Fruit fly (Drosophila melanogaster): ENCODE results near the gene Sfp96F.

The Sfp96F gene

dm6 chr3R:25855594-25856305 is 25.7 kb upstream of the Sfp96F start, which contains the start of gene CG5890:
CG5890 (plus strand) TSS chr3R:25856154.
- 0 out of 3 replicates have a peak, but pooled peaks have one; percentile 18 for TF ChIP-seq dysf (GFP tag; IDR thresholded peaks at IDR 0.05)
- TF ChIP-seq Bteb2 (GFP tag; optimal IDR thresholded peaks at IDR 0.05): no peak
- no peak for TF ChIP-seq D19A (tag; optimal IDR thresholded peaks at IDR 0.05)
- peak; percentile 1 for TF ChIP-seq CG1233 (GFP tag; optimal IDR thresholded peaks at IDR 0.05)
- TF ChIP-seq ind (GFP tag; optimal IDR thresholded peaks at IDR 0.05): peak; percentile 17
- peak; percentile 62 for TF ChIP-seq Hmr (GFP tag; optimal IDR thresholded peaks at IDR 0.05)
- TF ChIP-seq dmrt99B (tag; optimal IDR thresholded peaks at IDR 0.05): peak; percentile 48
- no peak for TF ChIP-seq CG6854 (GFP tag; optimal IDR thresholded peaks at IDR 0.05)
- TF ChIP-seq tap (tag; optimal IDR thresholded peaks at IDR 0.05): no peak
- no peak for TF ChIP-seq CG17359 (tag; optimal IDR thresholded peaks at IDR 0.05)
- TF ChIP-seq gem (tag; optimal IDR thresholded peaks at IDR 0.05): peak; percentile 48
- peak; percentile 8 for TF ChIP-seq CG4328 (GFP tag; optimal IDR thresholded peaks at IDR 0.05)
- TF ChIP-seq CG11504 (tag; optimal IDR thresholded peaks at IDR 0.05): peak; percentile 55
- no peak for TF ChIP-seq CG3407 (GFP tag; optimal IDR thresholded peaks at IDR 0.05)
- TF ChIP-seq CG7556 (GFP tag; optimal IDR thresholded peaks at IDR 0.05): peak; percentile 50
- peak; percentile 36 for TF ChIP-seq CG6813 (GFP tag; optimal IDR thresholded peaks at IDR 0.05)
- TF ChIP-seq ewg (GFP tag; optimal IDR thresholded peaks at IDR 0.05): peak; percentile 18
- TF ChIP-seq CG12391 (tag; optimal IDR thresholded peaks at IDR 0.05): no peak
- no peak for TF ChIP-seq tin (GFP tag; optimal IDR thresholded peaks at IDR 0.05)
- TF ChIP-seq jumu (GFP tag; optimal IDR thresholded peaks at IDR 0.05): no peak
- peak; percentile 71 for TF ChIP-seq CG3281 (GFP tag; optimal IDR thresholded peaks at IDR 0.05)
- no peak for TF ChIP-seq MBD-R2 (GFP tag; IDR thresholded peaks at IDR 0.05)
- no peak for TF ChIP-seq nerfin-1 (tag; optimal IDR thresholded peaks at IDR 0.05)
- no peak for TF ChIP-seq az2 (GFP tag; optimal IDR thresholded peaks at IDR 0.05)
- peak; percentile 24 for TF ChIP-seq CG13424 (tag; optimal IDR thresholded peaks at IDR 0.05)
- TF ChIP-seq cwo (GFP tag; optimal IDR thresholded peaks at IDR 0.05): peak; percentile 48
- no peak for TF ChIP-seq lmd (GFP tag; IDR thresholded peaks at IDR 0.05)
- peak; percentile 7 for TF ChIP-seq CG12659 (GFP tag; optimal IDR thresholded peaks at IDR 0.05)
- peak; percentile 30 for TF ChIP-seq NfI (GFP tag; optimal IDR thresholded peaks at IDR 0.05)
- no peak for TF ChIP-seq Spps (tag; optimal IDR thresholded peaks at IDR 0.05)
- TF ChIP-seq chif (GFP tag; optimal IDR thresholded peaks at IDR 0.05): no peak
- peak; percentile 3 for TF ChIP-seq CG9437 (GFP tag; optimal IDR thresholded peaks at IDR 0.05)
- no peak for TF ChIP-seq D19B (GFP tag; optimal IDR thresholded peaks at IDR 0.05)
- TF ChIP-seq jing (GFP tag; optimal IDR thresholded peaks at IDR 0.05): no peak
- no peak for TF ChIP-seq HmgD (GFP tag; optimal IDR thresholded peaks at IDR 0.05)
- TF ChIP-seq Gug (GFP tag; IDR thresholded peaks at IDR 0.05): no peak
- TF ChIP-seq CG2678 (tag; optimal IDR thresholded peaks at IDR 0.05): peak; percentile 72
- TF ChIP-seq CG12744 (GFP tag; optimal IDR thresholded peaks at IDR 0.05): no peak
- TF ChIP-seq Xbp1 (GFP tag; optimal IDR thresholded peaks at IDR 0.05): no peak
- TF ChIP-seq Lpt (GFP tag; optimal IDR thresholded peaks at IDR 0.05): no peak
- TF ChIP-seq slou (GFP tag; optimal IDR thresholded peaks at IDR 0.05): no peak
- no peak for TF ChIP-seq hkb (optimal IDR thresholded peaks at IDR 0.05)
- no peak for TF ChIP-seq hkb (GFP tag; IDR thresholded peaks at IDR 0.05)
- no peak for TF ChIP-seq CG6175 (GFP tag; IDR thresholded peaks at IDR 0.05)
- peak; percentile 67 for TF ChIP-seq CG18599 (GFP tag; optimal IDR thresholded peaks at IDR 0.05)
- no peak for TF ChIP-seq CG17568 (GFP tag; optimal IDR thresholded peaks at IDR 0.05)
- peak; percentile 27 for TF ChIP-seq CoRest (tag; optimal IDR thresholded peaks at IDR 0.05)
- TF ChIP-seq CG10431 (GFP tag; optimal IDR thresholded peaks at IDR 0.05): no peak
- no peak for TF ChIP-seq CG4360 (GFP tag; IDR thresholded peaks at IDR 0.05)

Measured in whole organism, embryonic.